3 fruit fly cellular contexts compared by ENCODE assay signal in the genomic region with DNA sequence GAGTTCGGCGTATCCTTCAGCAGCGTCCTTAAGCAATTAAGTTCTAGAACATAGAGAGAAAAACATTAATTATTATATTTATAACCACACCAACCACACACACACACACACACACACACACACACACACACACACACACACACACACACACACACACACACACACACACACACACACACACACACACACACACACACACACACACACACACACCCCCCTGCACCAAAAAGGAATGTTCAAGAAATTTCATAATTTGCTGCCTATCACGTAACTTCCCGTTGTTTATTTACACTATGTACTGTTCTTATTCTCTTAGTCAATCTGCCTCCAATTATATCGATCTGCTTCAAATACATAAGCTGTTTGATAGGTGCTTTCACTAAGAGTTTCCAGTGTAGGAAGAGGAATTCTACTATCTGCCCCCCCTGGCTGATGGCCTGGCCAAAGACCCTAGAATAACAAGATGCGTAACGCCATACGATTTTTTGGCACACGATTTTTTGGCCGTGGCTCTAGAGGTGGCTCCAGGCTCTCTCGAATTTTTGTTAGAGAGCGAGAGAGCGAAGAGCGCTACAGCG.
TF ChIP-seq lines count a peak whose summit lies in the region.
"Not testable (repeated sequence)": the region's sequence is repeated elsewhere in the genome, so short reads cannot be mapped to it uniquely, and the experiment has no call there.

No protein-coding gene starts in this region.

- not testable (repeated sequence) for TF ChIP-seq CTCF in whole organism, embryonic (GFP tag; optimal IDR thresholded peaks at IDR 0.05; lab: Kevin White, UChicago)

TF ChIP-seq in whole organism, embryonic, 481 proteins besides CTCF, POLR2A, EP300 and RAD21:
- TF ChIP-seq CG9932 (GFP tag; IDR thresholded peaks at IDR 0.05; lab: Robert Waterston, UW) (peak; percentile 29; the same call in 1 of the 2 replicates), slbo (GFP tag; IDR thresholded peaks at IDR 0.05; lab: Robert Waterston, UW) (peak; percentile 46), chm (GFP tag; IDR thresholded peaks at IDR 0.05; lab: Robert Waterston, UW) (0 out of 2 replicates have a peak, but pooled peaks have one; percentile 33), CG6689 (GFP tag; IDR thresholded peaks at IDR 0.05; lab: Robert Waterston, UW) (0 out of 2 replicates have a peak, but pooled peaks have one; percentile 6), CG8290 (tag; optimal IDR thresholded peaks at IDR 0.05; lab: Kevin White, UChicago) (peak in 1 of 2 experiments; percentile 8), sug (tag; optimal IDR thresholded peaks at IDR 0.05; lab: Kevin White, UChicago) (peak; percentile 84), CG13894 (tag; optimal IDR thresholded peaks at IDR 0.05; lab: Kevin White, UChicago) (peak; percentile 4), Pdp1 (GFP tag; optimal IDR thresholded peaks at IDR 0.05; lab: Kevin White, UChicago) (peak in 1 of 2 experiments; percentile 40), D19A (tag; optimal IDR thresholded peaks at IDR 0.05; lab: Kevin White, UChicago) (peak; percentile 80), CG10543 (GFP tag; optimal IDR thresholded peaks at IDR 0.05; lab: Kevin White, UChicago) (peak; percentile 14), Gug (GFP tag; IDR thresholded peaks at IDR 0.05; lab: Robert Waterston, UW) (0 out of 4 replicates have a peak, but pooled peaks have one; percentile 23), Med (GFP tag; lab: Kevin White, UChicago) (peak; percentile 56), Dfd (GFP tag; optimal IDR thresholded peaks at IDR 0.05; lab: Kevin White, UChicago) (peak in 1 of 2 experiments; percentile 69), cg (GFP tag; optimal IDR thresholded peaks at IDR 0.05; lab: Kevin White, UChicago) (peak; percentile 71), Trl (optimal IDR thresholded peaks at IDR 0.05; lab: Kevin White, UChicago) (peak in 1 of 2 experiments; percentile 33), sd (tag; optimal IDR thresholded peaks at IDR 0.05; lab: Kevin White, UChicago) (peak; percentile 51), CG12769 (tag; optimal IDR thresholded peaks at IDR 0.05; lab: Kevin White, UChicago) (peak; percentile 33)
- not testable (repeated sequence) for TF ChIP-seq CG8290, Trl (GFP tag; optimal IDR thresholded peaks at IDR 0.05; lab: Kevin White, UChicago)

TF ChIP-seq in whole organism, prepupa, 60 proteins besides CTCF, POLR2A, EP300 and RAD21:
- peak; percentile 7 for TF ChIP-seq vri (GFP tag; optimal IDR thresholded peaks at IDR 0.05; lab: Kevin White, UChicago)

TF ChIP-seq in whole organism, wandering third instar larva, 38 proteins besides CTCF, POLR2A, EP300 and RAD21:
- TF ChIP-seq N (GFP tag; optimal IDR thresholded peaks at IDR 0.05; lab: Kevin White, UChicago) = peak; percentile 14
